Worm (Caenorhabditis elegans) whole organism, L4 larva: ENCODE data around the gene sdz-24.

Source experiments
- D1046.2 ChIP-seq: fragments of 200-800 bp; sonication (Bioruptor generic); IDR thresholded peaks from 2 replicates; pipeline ENCODE4 v1.3.6; 2022; ENCODE audit warnings: missing genetic modification characterization, missing compliant biosample characterization
- F26F4.8 ChIP-seq: fragments of 200-800 bp; sonication (Bioruptor generic); conservative IDR thresholded peaks from 2 replicates; pipeline ENCODE4 v1.3.6; 2022; ENCODE audit warnings: missing genetic modification characterization, missing compliant biosample characterization
- F44E2.7 ChIP-seq: fragments of 200-800 bp; sonication (Bioruptor generic); IDR thresholded peaks from 2 replicates; pipeline ENCODE4 v2.1.2; 2022; ENCODE audit warnings: missing genetic modification characterization, missing compliant biosample characterization
- T26A8.4 ChIP-seq: fragments of 200-800 bp; sonication (Bioruptor generic); IDR thresholded peaks from 2 replicates; pipeline ENCODE4 v1.3.6; 2022; ENCODE audit warnings: missing genetic modification characterization, missing compliant biosample characterization
- Y105C5A.15 ChIP-seq: fragments of 200-800 bp; sonication (Bioruptor generic); IDR thresholded peaks from 2 replicates; pipeline ENCODE4 v1.3.6; 2022; ENCODE audit warnings: missing genetic modification characterization, missing compliant biosample characterization
- Y48G9A.11 ChIP-seq: fragments of 200-800 bp; sonication (Bioruptor generic); IDR thresholded peaks from 2 replicates; pipeline ENCODE4 v1.3.6; 2022; ENCODE audit warnings: missing genetic modification reagents, missing genetic modification characterization, missing compliant biosample characterization
- Y75B8A.6 ChIP-seq: fragments of 200-800 bp; sonication (Bioruptor generic); IDR thresholded peaks from 2 replicates; pipeline ENCODE4 v1.3.6; 2022; ENCODE audit warnings: missing genetic modification reagents, missing genetic modification characterization, missing compliant biosample characterization
- ZK546.5 ChIP-seq, 2 experiments: sonication (generic microtip); optimal IDR thresholded peaks; 2 replicates each; lab custom pipeline; 2017; ENCODE audit warnings: missing biosample characterization in 2 of 2, missing genetic modification characterization in 2 of 2
- aly-2 ChIP-seq: sonication (generic microtip); optimal IDR thresholded peaks from 2 replicates; lab custom pipeline; 2018; ENCODE audit warnings: missing biosample characterization, missing genetic modification characterization
- ama-1 ChIP-seq: fragments of 150-350 bp; optimal IDR thresholded peaks from 2 replicates; lab custom pipeline; 2014; ENCODE audit warnings: inconsistent platforms, mixed read lengths
- arid-1 ChIP-seq: fragments of 200-800 bp; sonication (Bioruptor generic); conservative IDR thresholded peaks from 2 replicates; pipeline ENCODE4 v1.3.6; 2022; ENCODE audit warnings: missing genetic modification reagents, missing genetic modification characterization, missing compliant biosample characterization
- ceh-44 ChIP-seq: fragments of 200-800 bp; sonication (Bioruptor generic); IDR thresholded peaks from 2 replicates; pipeline ENCODE4 v1.3.6; 2022; ENCODE audit warnings: missing genetic modification reagents, missing genetic modification characterization, missing compliant biosample characterization
- ces-1 ChIP-seq: fragments of 150-350 bp; sonication (generic microtip); optimal IDR thresholded peaks from 4 replicates; lab custom pipeline; 2014; ENCODE audit warnings: missing biosample characterization, missing genetic modification reagents, missing genetic modification characterization
- daf-16 ChIP-seq, 3 experiments: sonication (generic microtip); optimal IDR thresholded peaks; 2 replicates each; lab custom pipeline; 2016 to 2017; ENCODE audit warnings: missing genetic modification characterization in 3 of 3, missing genetic modification reagents in 3 of 3, mild to moderate bottlenecking in 2 of 3, missing compliant biosample characterization in 2 of 3, missing biosample characterization in 1 of 3, moderate library complexity in 1 of 3
- dmd-6 ChIP-seq: fragments of 200-800 bp; sonication (Bioruptor generic); IDR thresholded peaks from 2 replicates; pipeline ENCODE4 v1.3.6; 2022; ENCODE audit warnings: missing genetic modification reagents, missing genetic modification characterization, missing compliant biosample characterization
- dmd-8 ChIP-seq: fragments of 200-800 bp; sonication (Bioruptor generic); IDR thresholded peaks from 2 replicates; pipeline ENCODE4 v1.3.6; 2022; ENCODE audit warnings: missing genetic modification characterization, missing compliant biosample characterization
- dve-1 ChIP-seq: sonication (generic microtip); optimal IDR thresholded peaks from 2 replicates; lab custom pipeline; 2017; ENCODE audit warnings: antibody characterized with exemption, mild to moderate bottlenecking, missing genetic modification characterization, missing compliant biosample characterization; ENCODE audit not compliant: insufficient read depth
- egl-43 ChIP-seq: fragments of 200-800 bp; sonication (Bioruptor generic); IDR thresholded peaks from 2 replicates; pipeline ENCODE4 v1.3.6; 2022; ENCODE audit warnings: missing genetic modification reagents, missing genetic modification characterization, missing compliant biosample characterization
- jun-1 ChIP-seq: fragments of 150-350 bp; optimal IDR thresholded peaks from 2 replicates; lab custom pipeline; 2014; ENCODE audit warnings: missing biosample characterization, missing genetic modification reagents, missing genetic modification characterization
- lim-7 ChIP-seq: fragments of 200-800 bp; sonication (Bioruptor generic); IDR thresholded peaks from 2 replicates; pipeline ENCODE4 v1.3.6; 2022; ENCODE audit warnings: missing genetic modification characterization, missing compliant biosample characterization
- lin-39 ChIP-seq: fragments of 150-350 bp; optimal IDR thresholded peaks from 2 replicates; lab custom pipeline; 2014; ENCODE audit warnings: missing biosample characterization, missing genetic modification reagents, missing genetic modification characterization
- madf-5 ChIP-seq, 2 experiments: fragments of 200-800 bp; sonication (Bioruptor generic); IDR thresholded peaks; 2 replicates each; pipeline ENCODE4 v1.3.6; 2022; ENCODE audit warnings: missing compliant biosample characterization in 2 of 2, missing genetic modification characterization in 2 of 2
- madf-9 ChIP-seq: fragments of 200-800 bp; sonication (Bioruptor generic); conservative IDR thresholded peaks from 2 replicates; pipeline ENCODE4 v1.3.6; 2022; ENCODE audit warnings: missing genetic modification reagents, missing genetic modification characterization, missing compliant biosample characterization
- mdt-29 ChIP-seq: fragments of 200-800 bp; sonication (Bioruptor generic); IDR thresholded peaks from 2 replicates; pipeline ENCODE4 v1.3.6; 2022; ENCODE audit warnings: missing genetic modification reagents, missing genetic modification characterization, missing compliant biosample characterization
- mep-1 ChIP-seq: fragments of 150-350 bp; sonication (generic microtip); optimal IDR thresholded peaks from 3 replicates; lab custom pipeline; 2014; ENCODE audit warnings: missing biosample characterization, missing genetic modification characterization
- mxl-2 ChIP-seq: fragments of 200-800 bp; sonication (Bioruptor generic); conservative IDR thresholded peaks from 2 replicates; pipeline ENCODE4 v1.3.6; 2022; ENCODE audit warnings: missing genetic modification reagents, missing genetic modification characterization, missing compliant biosample characterization
- nhr-10 ChIP-seq: fragments of 150-350 bp; optimal IDR thresholded peaks from 2 replicates; lab custom pipeline; 2014; ENCODE audit warnings: missing biosample characterization, missing genetic modification characterization
- nhr-42 ChIP-seq: fragments of 200-800 bp; sonication (Bioruptor generic); IDR thresholded peaks from 2 replicates; pipeline ENCODE4 v1.3.6; 2022; ENCODE audit warnings: missing genetic modification characterization, missing compliant biosample characterization
- nhr-6 ChIP-seq: fragments of 150-350 bp; optimal IDR thresholded peaks from 2 replicates; lab custom pipeline; 2014; ENCODE audit warnings: missing biosample characterization, missing genetic modification characterization
- pha-4 ChIP-seq, 2 experiments: fragments of 150-350 bp in 1 of 2; fragments of 200-800 bp in 1 of 2; sonication (Bioruptor generic) in 1 of 2; IDR thresholded peaks in 1 of 2; optimal IDR thresholded peaks in 1 of 2; 2 replicates each; pipeline versions ENCODE4 v1.3.6 to Lab custom; 2014 to 2022; ENCODE audit warnings: missing genetic modification characterization in 2 of 2, missing genetic modification reagents in 2 of 2, missing biosample characterization in 1 of 2, missing compliant biosample characterization in 1 of 2
- saeg-2 ChIP-seq: fragments of 200-800 bp; sonication (Bioruptor generic); IDR thresholded peaks from 2 replicates; pipeline ENCODE4 v1.3.6; 2022; ENCODE audit warnings: missing genetic modification reagents, missing genetic modification characterization, missing compliant biosample characterization
- set-16 ChIP-seq: fragments of 200-800 bp; sonication (Bioruptor generic); IDR thresholded peaks from 2 replicates; pipeline ENCODE4 v1.3.6; 2022; ENCODE audit warnings: missing genetic modification reagents, missing genetic modification characterization, missing compliant biosample characterization
- snpc-1.2 ChIP-seq: fragments of 200-800 bp; sonication (Bioruptor generic); IDR thresholded peaks from 2 replicates; pipeline ENCODE4 v1.3.6; 2022; ENCODE audit warnings: missing genetic modification reagents, missing genetic modification characterization, missing compliant biosample characterization
- spr-1 ChIP-seq: sonication (generic microtip); optimal IDR thresholded peaks from 2 replicates; lab custom pipeline; 2016; ENCODE audit warnings: mild to moderate bottlenecking, missing genetic modification characterization, missing compliant biosample characterization
- tra-1 ChIP-seq: fragments of 200-800 bp; sonication (Bioruptor generic); IDR thresholded peaks from 2 replicates; pipeline ENCODE4 v1.3.6; 2022; ENCODE audit warnings: missing genetic modification reagents, missing genetic modification characterization, missing compliant biosample characterization
- zfp-3 ChIP-seq: fragments of 200-800 bp; sonication (Bioruptor generic); conservative IDR thresholded peaks from 2 replicates; pipeline ENCODE4 v1.3.6; 2022; ENCODE audit warnings: missing genetic modification reagents, missing genetic modification characterization, missing compliant biosample characterization

sdz-24 gene

DNA sequence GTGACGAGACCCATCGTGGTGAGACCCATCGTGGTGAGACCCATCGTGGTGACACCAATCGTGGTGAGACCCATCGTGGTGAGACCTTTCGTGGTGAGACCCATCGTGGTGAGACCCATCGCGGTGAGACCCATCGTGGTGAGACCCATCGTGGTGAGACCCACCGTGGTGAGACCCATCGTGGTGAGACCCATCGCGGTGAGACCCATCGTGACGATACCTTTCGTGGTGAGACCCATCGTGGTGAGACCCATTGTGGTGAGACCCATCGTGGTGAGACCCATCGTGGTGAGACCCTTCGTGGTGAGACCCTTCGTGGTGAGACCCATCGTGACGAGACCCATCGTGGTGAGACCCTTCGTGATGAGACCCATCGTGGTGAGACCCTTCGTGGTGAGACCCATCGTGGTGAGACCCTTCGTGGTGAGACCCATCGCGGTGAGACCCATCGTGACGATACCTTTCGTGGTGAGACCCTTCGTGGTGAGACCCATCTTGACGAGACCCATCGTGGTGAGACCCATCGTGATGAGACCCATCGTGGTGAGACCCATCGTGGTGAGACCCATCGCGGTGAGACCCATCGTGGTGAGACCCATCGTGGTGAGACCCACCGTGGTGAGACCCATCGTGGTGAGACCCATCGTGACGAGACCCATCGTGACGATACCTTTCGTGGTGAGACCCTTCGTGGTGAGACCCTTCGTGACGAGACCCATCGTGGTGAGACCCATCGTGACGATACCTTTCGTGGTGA is 38.5 kb downstream of the sdz-24 start:
- TF ChIP-seq snpc-1.2 (GFP tag; lab: Robert Waterston, UW) (0 out of 2 replicates have a peak, but pooled peaks have one; percentile 36), T26A8.4 (GFP tag; lab: Robert Waterston, UW) (peak; percentile 53; the same call in 1 of the 2 replicates), ceh-44 (peak; percentile 63; the same call in 1 of the 2 replicates), lim-7 (peak; percentile 87), Y105C5A.15 (peak; percentile 77; the same call in 1 of the 2 replicates), set-16 (GFP tag; lab: Robert Waterston, UW) (peak; percentile 91), F26F4.8 (GFP tag; lab: Robert Waterston, UW) (peak; percentile 85; the same call in 1 of the 2 replicates), mxl-2 (GFP tag; lab: Robert Waterston, UW) (peak; percentile 50; the same call in 1 of the 2 replicates), tra-1 (0 out of 2 replicates have a peak, but pooled peaks have one; percentile 7), dmd-8 (GFP tag; lab: Robert Waterston, UW) (peak; percentile 73; the same call in 1 of the 2 replicates), D1046.2 (GFP tag; lab: Robert Waterston, UW) (peak; percentile 77; the same call in 1 of the 2 replicates), madf-5 (GFP tag; IDR thresholded peaks at IDR 0.05; lab: Robert Waterston, UW) (peak; percentile 81 to 89; a peak in 3 of 4 replicates), arid-1 (GFP tag; lab: Robert Waterston, UW) (peak; percentile 54; the same call in 1 of the 2 replicates), nhr-42 (GFP tag; lab: Robert Waterston, UW) (peak; percentile 64; the same call in 1 of the 2 replicates), madf-9 (GFP tag; lab: Robert Waterston, UW) (peak; percentile 69), mdt-29 (peak; percentile 55; the same call in 1 of the 2 replicates), egl-43 (peak; percentile 75), Y48G9A.11 (peak; percentile 17; the same call in 1 of the 2 replicates), Y75B8A.6 (GFP tag; lab: Robert Waterston, UW) (peak; percentile 59; the same call in 1 of the 2 replicates), F44E2.7 (GFP tag; lab: Robert Waterston, UW) (peak; percentile 83), dmd-6 (GFP tag; lab: Robert Waterston, UW) (peak; percentile 16; the same call in 1 of the 2 replicates), zfp-3 (0 out of 2 replicates have a peak, but pooled peaks have one; percentile 20)

DNA sequence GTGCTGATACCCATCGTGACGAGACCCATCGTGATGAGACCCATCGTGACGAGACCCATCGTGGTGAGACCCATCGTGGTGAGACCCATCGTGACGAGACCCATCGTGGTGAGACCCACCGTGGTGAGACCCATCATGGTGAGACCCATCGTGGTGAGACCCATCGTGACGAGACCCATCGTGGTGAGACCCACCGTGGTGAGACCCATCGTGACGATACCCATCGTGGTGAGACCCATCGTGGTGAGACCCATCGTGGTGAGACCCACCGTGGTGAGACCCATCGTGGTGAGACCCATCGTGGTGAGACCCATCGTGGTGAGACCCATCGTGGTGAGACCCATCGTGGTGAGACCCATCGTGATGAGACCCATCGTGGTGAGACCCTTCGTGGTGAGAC is 40.0 kb downstream of the sdz-24 start:
- TF ChIP-seq saeg-2 (0 out of 2 replicates have a peak, but pooled peaks have one; percentile 33), D1046.2 (GFP tag; lab: Robert Waterston, UW) (0 out of 2 replicates have a peak, but pooled peaks have one; percentile 12), lim-7 (peak; percentile 42; the same call in 1 of the 2 replicates), dmd-8 (GFP tag; lab: Robert Waterston, UW) (peak; percentile 44; the same call in 1 of the 2 replicates), set-16 (GFP tag; lab: Robert Waterston, UW) (peak; percentile 73), ceh-44 (0 out of 2 replicates have a peak, but pooled peaks have one; percentile 13), egl-43 (peak; percentile 59; the same call in 1 of the 2 replicates)

DNA sequence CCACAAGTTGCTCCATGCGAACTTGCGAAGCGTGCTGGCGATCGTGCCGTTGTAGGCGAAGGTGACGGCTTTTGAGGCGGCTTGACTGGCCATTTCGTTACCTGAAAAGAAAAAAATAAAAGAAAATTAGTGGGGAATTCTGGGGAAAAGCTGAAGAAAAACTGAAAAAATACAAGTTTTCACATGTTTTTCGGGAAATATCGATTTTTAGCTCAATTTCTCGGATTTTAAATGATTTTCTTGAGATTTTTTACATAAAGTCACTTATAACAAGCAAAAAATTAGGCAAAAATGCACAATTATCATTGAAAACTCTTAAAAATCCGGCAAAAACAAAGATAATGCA is 42.5 kb downstream of the sdz-24 start, which contains the start of gene T02H6.11:
TSS of gene T02H6.11 (minus strand) at position 101 of the 346 bp plus-strand sequence.
- TF ChIP-seq aly-2 (tag; lab: Kevin White, UChicago) (no peak), F26F4.8 (GFP tag; lab: Robert Waterston, UW) (no peak), ces-1 (GFP tag; lab: Kevin White, UChicago) (no peak), arid-1 (GFP tag; lab: Robert Waterston, UW) (no peak), nhr-6 (tag; lab: Kevin White, UChicago) (no peak), pha-4 (GFP tag; IDR thresholded peaks at IDR 0.05; lab: Robert Waterston, UW) (no peak), pha-4 (tag; optimal IDR thresholded peaks at IDR 0.05; lab: Kevin White, UChicago) (no peak), egl-43 (no peak), spr-1 (tag; lab: Kevin White, UChicago) (no peak), daf-16 (GFP tag; optimal IDR thresholded peaks at IDR 0.05; lab: Kevin White, UChicago) (no peak), daf-16 (tag; optimal IDR thresholded peaks at IDR 0.05; lab: Kevin White, UChicago) (no peak), F44E2.7 (GFP tag; lab: Robert Waterston, UW) (no peak), ama-1 (lab: Kevin White, UChicago) (no peak), lin-39 (tag; lab: Kevin White, UChicago) (no peak), ZK546.5 (tag; optimal IDR thresholded peaks at IDR 0.05; lab: Kevin White, UChicago) (no peak), nhr-10 (tag; lab: Kevin White, UChicago) (no peak), Y75B8A.6 (GFP tag; lab: Robert Waterston, UW) (no peak), mep-1 (tag; lab: Kevin White, UChicago) (no peak), jun-1 (tag; lab: Kevin White, UChicago) (no peak), dve-1 (tag; lab: Kevin White, UChicago) (no peak)
